Fruit fly (Drosophila melanogaster) whole organism, prepupa: Measurements from ENCODE around the gene CG44477.

Experiments
- Blimp-1 ChIP-seq: fragments of 200-800 bp; sonication (Bioruptor generic); optimal IDR thresholded peaks from 3 replicates; lab custom pipeline; 2017; ENCODE audit warnings: missing biosample characterization, missing genetic modification characterization, mild to moderate bottlenecking, moderate library complexity, missing genetic modification reagents
- CG11762 ChIP-seq: fragments of 200-800 bp; sonication (Bioruptor generic); optimal IDR thresholded peaks from 3 replicates; lab custom pipeline; 2016; ENCODE audit warnings: missing biosample characterization, missing genetic modification characterization; ENCODE audit not compliant: insufficient read depth
- CG11902 ChIP-seq: fragments of 200-800 bp; sonication (Bioruptor generic); optimal IDR thresholded peaks from 3 replicates; lab custom pipeline; 2016; ENCODE audit warnings: missing biosample characterization, missing genetic modification characterization
- CG34406 ChIP-seq: fragments of 200-800 bp; sonication (Bioruptor generic); optimal IDR thresholded peaks from 3 replicates; lab custom pipeline; 2016; ENCODE audit warnings: missing biosample characterization, missing genetic modification characterization
- CG6163 ChIP-seq: fragments of 200-800 bp; sonication (Bioruptor generic); IDR thresholded peaks from 3 replicates; pipeline ENCODE4 v1.3.6; 2022; ENCODE audit warnings: missing biosample characterization, missing genetic modification characterization
- CG6808 ChIP-seq: fragments of 200-800 bp; sonication (Bioruptor generic); optimal IDR thresholded peaks from 3 replicates; lab custom pipeline; 2017; ENCODE audit warnings: missing biosample characterization, missing genetic modification characterization, mild to moderate bottlenecking, moderate library complexity, missing genetic modification reagents
- CG6854 ChIP-seq: fragments of 200-800 bp; sonication (Bioruptor generic); optimal IDR thresholded peaks from 2 replicates; lab custom pipeline; 2017; ENCODE audit warnings: missing biosample characterization, mild to moderate bottlenecking, missing genetic modification characterization
- CG7368 ChIP-seq: fragments of 200-800 bp; sonication (Bioruptor generic); optimal IDR thresholded peaks from 3 replicates; lab custom pipeline; 2016; ENCODE audit warnings: missing biosample characterization, missing genetic modification characterization
- CG8632 ChIP-seq: fragments of 200-800 bp; sonication (Bioruptor generic); optimal IDR thresholded peaks from 3 replicates; lab custom pipeline; 2016; ENCODE audit warnings: missing biosample characterization, missing genetic modification characterization
- CG9139 ChIP-seq: fragments of 200-800 bp; sonication (Bioruptor generic); optimal IDR thresholded peaks from 3 replicates; lab custom pipeline; 2017; ENCODE audit warnings: missing biosample characterization, mild to moderate bottlenecking, missing genetic modification characterization
- Eip75B ChIP-seq: fragments of 200-800 bp; sonication (Bioruptor generic); optimal IDR thresholded peaks from 3 replicates; lab custom pipeline; 2016; ENCODE audit warnings: missing biosample characterization, missing genetic modification characterization
- Eip78C ChIP-seq: fragments of 200-800 bp; sonication (Bioruptor generic); peaks from one replicate; lab custom pipeline; 2016; ENCODE audit warnings: missing biosample characterization, missing genetic modification characterization
- Gug ChIP-seq: fragments of 200-800 bp; sonication (Bioruptor generic); IDR thresholded peaks from 2 replicates; pipeline ENCODE4 v1.3.6; 2022; ENCODE audit warnings: missing biosample characterization, missing genetic modification characterization
- Sox14 ChIP-seq: fragments of 200-800 bp; sonication (Bioruptor generic); optimal IDR thresholded peaks from 3 replicates; lab custom pipeline; 2016; ENCODE audit warnings: missing biosample characterization, missing genetic modification characterization
- dac ChIP-seq: fragments of 200-800 bp; sonication (Bioruptor generic); optimal IDR thresholded peaks from 2 replicates; lab custom pipeline; 2017; ENCODE audit warnings: missing biosample characterization, mild to moderate bottlenecking, missing genetic modification characterization
- fd59A ChIP-seq: fragments of 200-800 bp; sonication (Bioruptor generic); optimal IDR thresholded peaks from 2 replicates; lab custom pipeline; 2017; ENCODE audit warnings: missing biosample characterization, mild to moderate bottlenecking, missing genetic modification characterization, missing genetic modification reagents
- fd85E ChIP-seq: fragments of 200-800 bp; sonication (Bioruptor generic); optimal IDR thresholded peaks from 3 replicates; lab custom pipeline; 2016; ENCODE audit warnings: missing biosample characterization, missing genetic modification characterization
- fkh ChIP-seq: fragments of 200-800 bp; sonication (Bioruptor generic); optimal IDR thresholded peaks from 3 replicates; lab custom pipeline; 2017; ENCODE audit warnings: missing biosample characterization, mild to moderate bottlenecking, missing genetic modification characterization, moderate library complexity
- lz ChIP-seq: fragments of 200-800 bp; sonication (Bioruptor generic); optimal IDR thresholded peaks from 3 replicates; lab custom pipeline; 2016; ENCODE audit warnings: missing biosample characterization, missing genetic modification characterization
- pdm3 ChIP-seq: fragments of 200-800 bp; sonication (Bioruptor generic); optimal IDR thresholded peaks from 3 replicates; lab custom pipeline; 2016; ENCODE audit warnings: missing biosample characterization, missing genetic modification characterization
- ss ChIP-seq, 2 experiments: fragments of 200-800 bp; sonication (Bioruptor generic); optimal IDR thresholded peaks; 2 replicates in 1 of 2; 3 replicates in 1 of 2; lab custom pipeline; 2017 to 2018; ENCODE audit warnings: mild to moderate bottlenecking in 2 of 2, missing biosample characterization in 2 of 2, missing genetic modification characterization in 2 of 2, moderate library complexity in 1 of 2
- svp ChIP-seq: fragments of 200-800 bp; sonication (Bioruptor generic); peaks from one replicate; lab custom pipeline; 2016; ENCODE audit warnings: missing biosample characterization, missing genetic modification characterization
- vri ChIP-seq: fragments of 200-800 bp; sonication (Bioruptor generic); optimal IDR thresholded peaks from 3 replicates; lab custom pipeline; 2016; ENCODE audit warnings: missing biosample characterization, mild to moderate bottlenecking, missing genetic modification characterization

Gene CG44477

DNA sequence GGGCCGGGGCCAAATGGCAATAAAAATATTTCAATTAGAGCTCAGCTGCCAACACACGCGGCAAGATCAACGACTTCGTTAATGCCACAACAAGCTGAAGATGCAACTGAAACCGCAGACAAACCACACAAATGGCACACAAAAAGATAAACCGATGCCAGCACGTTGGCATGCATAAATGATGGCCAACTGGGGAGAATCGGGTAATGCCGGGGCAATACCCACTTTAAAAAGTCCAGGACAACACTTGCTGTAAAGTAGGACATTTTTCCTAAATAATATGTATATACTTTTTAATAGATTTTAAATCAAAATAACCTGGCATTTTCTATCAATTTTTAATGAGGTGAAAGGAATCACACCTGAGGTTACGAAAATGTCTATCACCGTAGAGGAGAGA lies 31.4 kb downstream of the CG44477 start, which contains the start of gene CG4988:
Gene CG4988, plus strand, starts transcription at position 301 of the 400 bp plus-strand sequence.
- TF ChIP-seq pdm3 = no peak
- TF ChIP-seq CG8632 (GFP tag; lab: Kevin White, UChicago) = no peak
- no peak for TF ChIP-seq fd59A (GFP tag; lab: Kevin White, UChicago)
- TF ChIP-seq dac (GFP tag; lab: Kevin White, UChicago) = no peak
- no peak for TF ChIP-seq Eip78C (GFP tag; lab: Kevin White, UChicago)
- TF ChIP-seq ss (GFP tag; optimal IDR thresholded peaks at IDR 0.05; lab: Kevin White, UChicago) = no peak
- no peak for TF ChIP-seq lz
- TF ChIP-seq Blimp-1 (GFP tag; lab: Kevin White, UChicago) = no peak
- TF ChIP-seq CG34406 = no peak
- TF ChIP-seq CG11902 (GFP tag; lab: Kevin White, UChicago) = no peak
- TF ChIP-seq CG6854 (GFP tag; lab: Kevin White, UChicago) = no peak
- no peak for TF ChIP-seq fd85E (GFP tag; lab: Kevin White, UChicago)
- TF ChIP-seq Gug (GFP tag; lab: Robert Waterston, UW) = no peak
- no peak for TF ChIP-seq Sox14
- no peak for TF ChIP-seq vri (GFP tag; lab: Kevin White, UChicago)

DNA sequence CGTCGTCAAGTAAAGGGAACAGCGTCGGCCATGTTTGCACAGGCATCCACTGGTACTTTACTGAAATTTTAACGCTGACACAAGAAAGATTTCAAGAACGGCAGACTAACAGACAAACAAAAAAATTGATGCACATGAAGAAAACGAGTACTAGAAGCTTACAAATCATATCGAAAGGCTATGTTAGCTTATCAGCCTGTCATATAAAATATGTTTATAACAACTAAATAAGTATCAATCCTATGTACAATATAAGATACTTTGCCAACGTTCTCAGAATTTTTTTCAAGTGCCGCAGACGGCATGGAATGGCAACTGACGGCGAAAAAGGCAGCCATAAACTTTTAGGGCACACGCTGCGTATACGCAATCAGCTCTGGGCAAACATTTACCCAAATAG lies 38.8 kb downstream of the CG44477 start:
- TF ChIP-seq CG11762 (GFP tag; lab: Kevin White, UChicago) (no peak), CG9139 (no peak), svp (GFP tag; lab: Kevin White, UChicago) (peak; percentile 56), fkh (peak; percentile 3), CG7368 (no peak), CG6808 (no peak), fd59A (GFP tag; lab: Kevin White, UChicago) (no peak), Eip75B (GFP tag; lab: Kevin White, UChicago) (no peak), CG6163 (GFP tag; lab: Robert Waterston, UW) (no peak)
- TF ChIP-seq, all 60 proteins: peak for 2
